Fruit fly (Drosophila melanogaster) whole organism, embryonic: Measurements from ENCODE around the gene ovm.
A peak's percentile ranks its signal among the peaks of the same experiment; 100 is the strongest.

Source experiments
- Adf1 ChIP-seq: fragments of 200-800 bp; sonication (Bioruptor generic); IDR thresholded peaks from 2 replicates; pipeline ENCODE4 v1.3.6; 2022; ENCODE audit warnings: missing biosample characterization, missing genetic modification characterization
- Antp ChIP-seq: fragments of 200-800 bp; sonication (Bioruptor generic); optimal IDR thresholded peaks from 3 replicates; lab custom pipeline; 2016; ENCODE audit warnings: missing biosample characterization, missing genetic modification characterization
- B-H1 ChIP-seq: fragments of 200-800 bp; sonication (Bioruptor generic); IDR thresholded peaks from 3 replicates; pipeline ENCODE4 v1.3.6; 2022; ENCODE audit warnings: missing biosample characterization, missing genetic modification characterization
- C15 ChIP-seq: fragments of 200-800 bp; sonication (Bioruptor generic); IDR thresholded peaks from 3 replicates; pipeline ENCODE4 v1.3.6; 2022; ENCODE audit warnings: missing biosample characterization, missing genetic modification characterization
- CG11560 ChIP-seq: fragments of 200-800 bp; sonication (Bioruptor generic); IDR thresholded peaks from 3 replicates; pipeline ENCODE4 v1.3.6; 2022; ENCODE audit warnings: missing biosample characterization, missing genetic modification characterization
- CG13775 ChIP-seq: fragments of 200-800 bp; sonication (Bioruptor generic); optimal IDR thresholded peaks from 3 replicates; lab custom pipeline; 2017; ENCODE audit warnings: missing biosample characterization, mild to moderate bottlenecking, missing genetic modification characterization
- CG15479 ChIP-seq: fragments of 200-800 bp; sonication (Bioruptor generic); optimal IDR thresholded peaks from 3 replicates; lab custom pipeline; 2019; ENCODE audit warnings: missing biosample characterization, mild to moderate bottlenecking, missing genetic modification characterization, moderate library complexity
- CG15601 ChIP-seq: fragments of 200-800 bp; sonication (Bioruptor generic); optimal IDR thresholded peaks from 3 replicates; lab custom pipeline; 2019; ENCODE audit warnings: missing biosample characterization, mild to moderate bottlenecking, missing genetic modification characterization, moderate library complexity
- CG15696 ChIP-seq: fragments of 200-800 bp; sonication (Bioruptor generic); optimal IDR thresholded peaks from 2 replicates; lab custom pipeline; 2019; ENCODE audit warnings: missing biosample characterization, mild to moderate bottlenecking, missing genetic modification characterization, moderate library complexity
- CG17568 ChIP-seq: fragments of 200-800 bp; sonication (Bioruptor generic); optimal IDR thresholded peaks from 2 replicates; lab custom pipeline; 2018; ENCODE audit warnings: missing biosample characterization, mild to moderate bottlenecking, missing genetic modification characterization, moderate library complexity
- CG1792 ChIP-seq: fragments of 200-800 bp; sonication (Bioruptor generic); optimal IDR thresholded peaks from 2 replicates; lab custom pipeline; 2016; ENCODE audit warnings: missing biosample characterization, missing genetic modification characterization
- CG3065 ChIP-seq: fragments of 200-800 bp; sonication (Bioruptor generic); optimal IDR thresholded peaks from 2 replicates; lab custom pipeline; 2016; ENCODE audit warnings: missing biosample characterization, missing genetic modification characterization
- CG3163 ChIP-seq: fragments of 200-800 bp; sonication (Bioruptor generic); optimal IDR thresholded peaks from 3 replicates; lab custom pipeline; 2016; ENCODE audit warnings: missing biosample characterization, missing genetic modification characterization
- CG32532 ChIP-seq: fragments of 200-800 bp; sonication (Bioruptor generic); IDR thresholded peaks from 2 replicates; pipeline ENCODE4 v1.3.6; 2022; ENCODE audit warnings: missing biosample characterization, missing genetic modification characterization
- CG34224 ChIP-seq: fragments of 200-800 bp; sonication (Bioruptor generic); IDR thresholded peaks from 3 replicates; pipeline ENCODE4 v1.3.6; 2022; ENCODE audit warnings: missing biosample characterization, missing genetic modification characterization; ENCODE audit not compliant: partially characterized antibody
- CG6689 ChIP-seq: fragments of 200-800 bp; sonication (Bioruptor generic); IDR thresholded peaks from 2 replicates; pipeline ENCODE4 v1.3.6; 2022; ENCODE audit warnings: missing biosample characterization, missing genetic modification characterization
- CG7372 ChIP-seq: fragments of 200-800 bp; sonication (Bioruptor generic); IDR thresholded peaks from 2 replicates; pipeline ENCODE4 v1.3.6; 2022; ENCODE audit warnings: missing biosample characterization, missing genetic modification characterization
- CG8281 ChIP-seq: fragments of 200-800 bp; sonication (Bioruptor generic); optimal IDR thresholded peaks from 2 replicates; lab custom pipeline; 2018; ENCODE audit warnings: missing biosample characterization, mild to moderate bottlenecking, missing genetic modification characterization, moderate library complexity
- CG8765 ChIP-seq: fragments of 200-800 bp; sonication (Bioruptor generic); IDR thresholded peaks from 2 replicates; pipeline ENCODE4 v1.3.6; 2022; ENCODE audit warnings: missing biosample characterization, missing genetic modification characterization
- CG8944 ChIP-seq: fragments of 200-800 bp; sonication (Bioruptor generic); optimal IDR thresholded peaks from 3 replicates; lab custom pipeline; 2016; ENCODE audit warnings: missing biosample characterization, missing genetic modification characterization
- CG9876 ChIP-seq: fragments of 200-800 bp; sonication (Bioruptor generic); optimal IDR thresholded peaks from 2 replicates; lab custom pipeline; 2016; ENCODE audit warnings: missing biosample characterization, missing genetic modification characterization
- HLHmδ ChIP-seq: fragments of 200-800 bp; sonication (Bioruptor generic); optimal IDR thresholded peaks from 2 replicates; lab custom pipeline; 2018; ENCODE audit warnings: missing biosample characterization, mild to moderate bottlenecking, missing genetic modification characterization, moderate library complexity
- Lpt ChIP-seq: fragments of >200 bp; optimal IDR thresholded peaks from 2 replicates; lab custom pipeline; 2018; ENCODE audit warnings: missing biosample characterization, missing genetic modification characterization
- MESR4 ChIP-seq: fragments of 200-800 bp; sonication (Bioruptor generic); optimal IDR thresholded peaks from 2 replicates; lab custom pipeline; 2018; ENCODE audit warnings: missing biosample characterization, mild to moderate bottlenecking, missing genetic modification characterization, moderate library complexity
- Meics ChIP-seq: fragments of 200-800 bp; sonication (Bioruptor generic); optimal IDR thresholded peaks from 2 replicates; lab custom pipeline; 2017; ENCODE audit warnings: missing biosample characterization, mild to moderate bottlenecking, missing genetic modification characterization
- Nf-YB ChIP-seq: fragments of 200-800 bp; sonication (Bioruptor generic); optimal IDR thresholded peaks from 3 replicates; lab custom pipeline; 2019; ENCODE audit warnings: missing biosample characterization, mild to moderate bottlenecking, missing genetic modification characterization, moderate library complexity
- Ravus ChIP-seq: fragments of 200-800 bp; sonication (Bioruptor generic); IDR thresholded peaks from 2 replicates; pipeline ENCODE4 v1.3.6; 2022; ENCODE audit warnings: missing biosample characterization, missing genetic modification characterization
- Ssrp ChIP-seq: fragments of 200-800 bp; sonication (Bioruptor generic); optimal IDR thresholded peaks from 2 replicates; lab custom pipeline; 2018; ENCODE audit warnings: missing biosample characterization, mild to moderate bottlenecking, missing genetic modification characterization, moderate library complexity
- ac ChIP-seq: fragments of 200-800 bp; sonication (Bioruptor generic); optimal IDR thresholded peaks from 3 replicates; lab custom pipeline; 2017; ENCODE audit warnings: missing biosample characterization, mild to moderate bottlenecking, missing genetic modification characterization
- ato ChIP-seq: fragments of 200-800 bp; sonication (Bioruptor generic); IDR thresholded peaks from 2 replicates; pipeline ENCODE4 v1.3.6; 2022; ENCODE audit warnings: missing biosample characterization, missing genetic modification characterization; ENCODE audit not compliant: partially characterized antibody
- bowl ChIP-seq: fragments of 200-800 bp; sonication (Bioruptor generic); IDR thresholded peaks from 2 replicates; pipeline ENCODE4 v1.3.6; 2022; ENCODE audit warnings: missing biosample characterization, missing genetic modification characterization
- cad ChIP-seq: fragments of >200 bp; optimal IDR thresholded peaks from 2 replicates; lab custom pipeline; 2017; ENCODE audit warnings: missing biosample characterization, missing genetic modification characterization
- dan ChIP-seq: fragments of 200-800 bp; sonication (Bioruptor generic); IDR thresholded peaks from 2 replicates; pipeline ENCODE4 v1.3.6; 2022; ENCODE audit warnings: missing biosample characterization, missing genetic modification characterization
- dm ChIP-seq: fragments of 200-800 bp; sonication (Bioruptor generic); optimal IDR thresholded peaks from 3 replicates; lab custom pipeline; 2016; ENCODE audit warnings: missing biosample characterization, missing genetic modification characterization
- eve ChIP-seq, 2 experiments: fragments of >200 bp; optimal IDR thresholded peaks; 2 replicates each; lab custom pipeline; 2017; ENCODE audit warnings: missing biosample characterization in 2 of 2, missing genetic modification characterization in 2 of 2
- inv ChIP-seq: fragments of 200-800 bp; sonication (Bioruptor generic); IDR thresholded peaks from 2 replicates; pipeline ENCODE4 v1.3.6; 2022; ENCODE audit warnings: missing biosample characterization, missing genetic modification characterization; ENCODE audit not compliant: partially characterized antibody
- jing ChIP-seq: fragments of 200-800 bp; sonication (Bioruptor generic); optimal IDR thresholded peaks from 2 replicates; lab custom pipeline; 2018; ENCODE audit warnings: missing biosample characterization, mild to moderate bottlenecking, missing genetic modification characterization
- knrl ChIP-seq: fragments of 200-800 bp; sonication (Bioruptor generic); IDR thresholded peaks from 3 replicates; pipeline ENCODE4 v1.3.6; 2022; ENCODE audit warnings: missing biosample characterization, missing genetic modification characterization; ENCODE audit not compliant: partially characterized antibody
- lilli ChIP-seq: fragments of 200-800 bp; sonication (Bioruptor generic); optimal IDR thresholded peaks from 3 replicates; lab custom pipeline; 2016; ENCODE audit warnings: missing biosample characterization, missing genetic modification characterization
- maf-S ChIP-seq: fragments of 200-800 bp; sonication (Bioruptor generic); optimal IDR thresholded peaks from 2 replicates; lab custom pipeline; 2016; ENCODE audit warnings: missing biosample characterization, missing genetic modification characterization
- nerfin-2 ChIP-seq: fragments of 200-800 bp; sonication (Bioruptor generic); IDR thresholded peaks from 2 replicates; pipeline ENCODE4 v1.3.6; 2022; ENCODE audit warnings: missing biosample characterization, missing genetic modification characterization; ENCODE audit not compliant: partially characterized antibody
- oc ChIP-seq: fragments of 200-800 bp; sonication (Bioruptor generic); optimal IDR thresholded peaks from 2 replicates; lab custom pipeline; 2018; ENCODE audit warnings: missing biosample characterization, mild to moderate bottlenecking, missing genetic modification characterization, moderate library complexity
- pfk ChIP-seq: fragments of 200-800 bp; sonication (Bioruptor generic); optimal IDR thresholded peaks from 2 replicates; lab custom pipeline; 2018; ENCODE audit warnings: missing biosample characterization, mild to moderate bottlenecking, missing genetic modification characterization, moderate library complexity
- salm ChIP-seq: fragments of 200-800 bp; sonication (Bioruptor generic); optimal IDR thresholded peaks from 2 replicates; lab custom pipeline; 2018; ENCODE audit warnings: missing biosample characterization, mild to moderate bottlenecking, missing genetic modification characterization
- sens-2 ChIP-seq: fragments of 200-800 bp; sonication (Bioruptor generic); IDR thresholded peaks from 2 replicates; pipeline ENCODE4 v1.3.6; 2022; ENCODE audit warnings: missing biosample characterization, missing genetic modification characterization
- sima ChIP-seq: fragments of 200-800 bp; sonication (Bioruptor generic); optimal IDR thresholded peaks from 2 replicates; lab custom pipeline; 2016; ENCODE audit warnings: missing biosample characterization, missing genetic modification characterization
- so ChIP-seq: fragments of 200-800 bp; sonication (Bioruptor generic); IDR thresholded peaks from 3 replicates; pipeline ENCODE4 v1.3.6; 2022; ENCODE audit warnings: missing biosample characterization, missing genetic modification characterization
- tio ChIP-seq: fragments of 200-800 bp; sonication (Bioruptor generic); optimal IDR thresholded peaks from 2 replicates; lab custom pipeline; 2017; ENCODE audit warnings: missing biosample characterization, missing genetic modification characterization, inconsistent platforms
- tup ChIP-seq: fragments of 200-800 bp; sonication (Bioruptor generic); optimal IDR thresholded peaks from 2 replicates; lab custom pipeline; 2016; ENCODE audit warnings: missing biosample characterization, mild to moderate bottlenecking, missing genetic modification characterization, moderate library complexity
- zfh1 ChIP-seq: fragments of 200-800 bp; sonication (Bioruptor generic); IDR thresholded peaks from 3 replicates; pipeline ENCODE4 v1.3.6; 2022; ENCODE audit warnings: missing biosample characterization, missing genetic modification characterization

The ovm gene

dm6 chr2L:182360-183144 lies 41.8 kb upstream of the ovm start (continued):
- TF ChIP-seq CG1792 = no peak
- TF ChIP-seq Antp (GFP tag; lab: Kevin White, UChicago) = no peak
- TF ChIP-seq tio = no peak
- TF ChIP-seq eve (GFP tag; optimal IDR thresholded peaks at IDR 0.05; lab: Kevin White, UChicago) = no peak
- no peak for TF ChIP-seq cad
- TF ChIP-seq ac (GFP tag; lab: Kevin White, UChicago) = no peak
- TF ChIP-seq Adf1 (GFP tag; lab: Robert Waterston, UW) = no peak
- no peak for TF ChIP-seq tup
- TF ChIP-seq dm (GFP tag; lab: Kevin White, UChicago) = peak; percentile 2
- TF ChIP-seq CG3163 (GFP tag; lab: Kevin White, UChicago) = no peak
- no peak for TF ChIP-seq Ssrp (tag; lab: Kevin White, UChicago)
- no peak for TF ChIP-seq CG3065
- TF ChIP-seq Ravus (GFP tag; lab: Robert Waterston, UW) = no peak
- no peak; the same call in 1 of the 2 replicates for TF ChIP-seq CG6689
- TF ChIP-seq maf-S = no peak
- no peak for TF ChIP-seq B-H1 (GFP tag; lab: Robert Waterston, UW)
- no peak for TF ChIP-seq bowl (GFP tag; lab: Robert Waterston, UW)
- TF ChIP-seq CG8281 (tag; lab: Kevin White, UChicago) = no peak
- no peak for TF ChIP-seq CG8944 (GFP tag; lab: Kevin White, UChicago)
- TF ChIP-seq CG8765 (GFP tag; lab: Robert Waterston, UW) = no peak
- TF ChIP-seq inv = no peak; the same call in 1 of the 2 replicates
- TF ChIP-seq sima (GFP tag; lab: Kevin White, UChicago) = no peak
- TF ChIP-seq CG11560 (tag; lab: Robert Waterston, UW) = no peak
- no peak for TF ChIP-seq Lpt (GFP tag; lab: Kevin White, UChicago)
- TF ChIP-seq Nf-YB (GFP tag; lab: Kevin White, UChicago) = no peak
- TF ChIP-seq CG34224 (GFP tag; lab: Robert Waterston, UW) = peak; percentile 59
- no peak for TF ChIP-seq CG15479 (GFP tag; lab: Kevin White, UChicago)
- TF ChIP-seq C15 (GFP tag; lab: Robert Waterston, UW) = no peak
- TF ChIP-seq zfh1 (GFP tag; lab: Robert Waterston, UW) = no peak
- TF ChIP-seq MESR4 (GFP tag; lab: Kevin White, UChicago) = no peak
- TF ChIP-seq sens-2 (GFP tag; lab: Robert Waterston, UW) = no peak
- TF ChIP-seq pfk = no peak
- no peak for TF ChIP-seq CG9876 (GFP tag; lab: Kevin White, UChicago)
- no peak for TF ChIP-seq oc
- TF ChIP-seq salm (tag; lab: Kevin White, UChicago) = no peak
- TF ChIP-seq CG15696 (tag; lab: Kevin White, UChicago) = no peak
- no peak for TF ChIP-seq CG15601 (tag; lab: Kevin White, UChicago)
- TF ChIP-seq dan = no peak
- TF ChIP-seq CG32532 (GFP tag; lab: Robert Waterston, UW) = no peak
- TF ChIP-seq HLHmδ (GFP tag; lab: Kevin White, UChicago) = no peak
- TF ChIP-seq CG17568 = no peak
- no peak for TF ChIP-seq CG13775 (GFP tag; lab: Kevin White, UChicago)
- no peak for TF ChIP-seq nerfin-2 (GFP tag; lab: Robert Waterston, UW)
- TF ChIP-seq ato (GFP tag; lab: Robert Waterston, UW) = peak; percentile 20; the same call in 1 of the 2 replicates
- no peak for TF ChIP-seq Meics (GFP tag; lab: Kevin White, UChicago)
- TF ChIP-seq lilli (GFP tag; lab: Kevin White, UChicago) = no peak
- no peak for TF ChIP-seq CG7372
- no peak; the same call in 2 of the 3 replicates for TF ChIP-seq knrl
- TF ChIP-seq so (GFP tag; lab: Robert Waterston, UW) = no peak
- no peak for TF ChIP-seq jing
